Fruit fly (Drosophila melanogaster) whole organism, embryonic: ENCODE measurements around the gene Ipo9.

Source experiments
- Asciz ChIP-seq: fragments of 200-800 bp; sonication (Bioruptor generic); optimal IDR thresholded peaks from 2 replicates; lab custom pipeline; 2017; ENCODE audit warnings: missing biosample characterization, mild to moderate bottlenecking, missing genetic modification characterization, missing genetic modification reagents
- Atf3 ChIP-seq: fragments of 200-800 bp; sonication (Bioruptor generic); optimal IDR thresholded peaks from 3 replicates; lab custom pipeline; 2016; ENCODE audit warnings: missing biosample characterization, missing genetic modification characterization
- CG10267 ChIP-seq: fragments of 200-800 bp; sonication (Bioruptor generic); optimal IDR thresholded peaks from 2 replicates; lab custom pipeline; 2018; ENCODE audit warnings: missing biosample characterization, mild to moderate bottlenecking, missing genetic modification characterization, moderate library complexity
- CG10366 ChIP-seq: fragments of 200-800 bp; sonication (Bioruptor generic); IDR thresholded peaks from 2 replicates; pipeline ENCODE4 v1.3.6; 2022; ENCODE audit warnings: missing biosample characterization, missing genetic modification characterization
- CG10543 ChIP-seq: fragments of 200-800 bp; sonication (Bioruptor generic); optimal IDR thresholded peaks from 3 replicates; lab custom pipeline; 2017; ENCODE audit warnings: missing biosample characterization, mild to moderate bottlenecking, missing genetic modification characterization, moderate library complexity
- CG11723 ChIP-seq: fragments of 200-800 bp; sonication (Bioruptor generic); optimal IDR thresholded peaks from 2 replicates; lab custom pipeline; 2017; ENCODE audit warnings: missing biosample characterization, mild to moderate bottlenecking, missing genetic modification characterization
- CG12942 ChIP-seq: fragments of 200-800 bp; sonication (Bioruptor generic); optimal IDR thresholded peaks from 3 replicates; lab custom pipeline; 2016; ENCODE audit warnings: missing biosample characterization, missing genetic modification characterization
- CG13123 ChIP-seq: fragments of 200-800 bp; sonication (Bioruptor generic); optimal IDR thresholded peaks from 2 replicates; lab custom pipeline; 2016; ENCODE audit warnings: missing biosample characterization, missing genetic modification characterization
- CG15269 ChIP-seq: fragments of 200-800 bp; sonication (Bioruptor generic); optimal IDR thresholded peaks from 2 replicates; lab custom pipeline; 2018; ENCODE audit warnings: missing biosample characterization, mild to moderate bottlenecking, missing genetic modification characterization, moderate library complexity
- CG17328 ChIP-seq: fragments of 200-800 bp; sonication (Bioruptor generic); IDR thresholded peaks from 2 replicates; pipeline ENCODE4 v1.3.6; 2022; ENCODE audit warnings: missing biosample characterization, missing genetic modification characterization
- CG17359 ChIP-seq: fragments of 200-800 bp; sonication (Bioruptor generic); optimal IDR thresholded peaks from 3 replicates; lab custom pipeline; 2018; ENCODE audit warnings: missing biosample characterization, mild to moderate bottlenecking, missing genetic modification characterization, moderate library complexity
- CG2120 ChIP-seq: fragments of 200-800 bp; sonication (Bioruptor generic); optimal IDR thresholded peaks from 3 replicates; lab custom pipeline; 2016; ENCODE audit warnings: missing biosample characterization, missing genetic modification characterization
- CG32532 ChIP-seq: fragments of 200-800 bp; sonication (Bioruptor generic); IDR thresholded peaks from 2 replicates; pipeline ENCODE4 v1.3.6; 2022; ENCODE audit warnings: missing biosample characterization, missing genetic modification characterization
- CG4360 ChIP-seq: fragments of 200-800 bp; sonication (Bioruptor generic); IDR thresholded peaks from 2 replicates; pipeline ENCODE4 v1.3.6; 2022; ENCODE audit warnings: missing biosample characterization, missing genetic modification characterization
- CG4424 ChIP-seq: fragments of 200-800 bp; sonication (Bioruptor generic); optimal IDR thresholded peaks from 3 replicates; lab custom pipeline; 2016; ENCODE audit warnings: missing biosample characterization, missing genetic modification characterization
- CG6765 ChIP-seq: fragments of 200-800 bp; sonication (Bioruptor generic); optimal IDR thresholded peaks from 3 replicates; lab custom pipeline; 2017; ENCODE audit warnings: missing biosample characterization, mild to moderate bottlenecking, missing genetic modification characterization
- CG9437 ChIP-seq: fragments of 200-800 bp; sonication (Bioruptor generic); optimal IDR thresholded peaks from 2 replicates; lab custom pipeline; 2018; ENCODE audit warnings: missing biosample characterization, mild to moderate bottlenecking, missing genetic modification characterization
- Camta ChIP-seq: fragments of 200-800 bp; sonication (Bioruptor generic); optimal IDR thresholded peaks from 2 replicates; lab custom pipeline; 2016; ENCODE audit warnings: missing biosample characterization, missing genetic modification characterization
- CkIIα-i1 ChIP-seq: fragments of 200-800 bp; sonication (Bioruptor generic); IDR thresholded peaks from 2 replicates; pipeline ENCODE4 v1.3.6; 2022; ENCODE audit warnings: missing biosample characterization, missing genetic modification characterization
- Dad ChIP-seq: fragments of 200-800 bp; sonication (Bioruptor generic); optimal IDR thresholded peaks from 3 replicates; lab custom pipeline; 2016; ENCODE audit warnings: missing biosample characterization, missing genetic modification characterization
- Dll ChIP-seq: fragments of 200-800 bp; sonication (Bioruptor generic); IDR thresholded peaks from 4 replicates; pipeline ENCODE4 v1.3.6; 2022; ENCODE audit warnings: missing biosample characterization, missing genetic modification characterization; ENCODE audit not compliant: partially characterized antibody
- Ets65A ChIP-seq: fragments of 200-800 bp; sonication (Bioruptor generic); peaks from one replicate; lab custom pipeline; 2016; ENCODE audit warnings: missing biosample characterization, missing genetic modification characterization
- Ets97D ChIP-seq: fragments of 200-800 bp; sonication (Bioruptor generic); optimal IDR thresholded peaks from 3 replicates; lab custom pipeline; 2016; ENCODE audit warnings: missing biosample characterization, missing genetic modification characterization
- Gug ChIP-seq: fragments of 200-800 bp; sonication (Bioruptor generic); IDR thresholded peaks from 4 replicates; pipeline ENCODE4 v1.3.6; 2022; ENCODE audit warnings: missing biosample characterization, missing genetic modification characterization
- Hr78 ChIP-seq, 2 experiments: fragments of 200-800 bp in 1 of 2; fragments of >200 bp in 1 of 2; sonication (Bioruptor generic) in 1 of 2; optimal IDR thresholded peaks; 2 replicates each; lab custom pipeline; 2017 to 2019; ENCODE audit warnings: missing biosample characterization in 2 of 2, missing genetic modification characterization in 2 of 2, mild to moderate bottlenecking in 1 of 2, moderate library complexity in 1 of 2
- Lpt ChIP-seq: fragments of >200 bp; optimal IDR thresholded peaks from 2 replicates; lab custom pipeline; 2018; ENCODE audit warnings: missing biosample characterization, missing genetic modification characterization
- MBD-R2 ChIP-seq: fragments of 200-800 bp; sonication (Bioruptor generic); IDR thresholded peaks from 2 replicates; pipeline ENCODE4 v1.3.6; 2022; ENCODE audit warnings: missing biosample characterization, missing genetic modification characterization
- Stat92E ChIP-seq, 3 experiments: fragments of >200 bp in 2 of 3; fragments of 200-800 bp in 1 of 3; sonication (Bioruptor generic) in 1 of 3; optimal IDR thresholded peaks; 2 replicates each; lab custom pipeline; 2017 to 2019; ENCODE audit warnings: missing biosample characterization in 3 of 3, missing genetic modification characterization in 3 of 3, mild to moderate bottlenecking in 1 of 3, moderate library complexity in 1 of 3
- TFAM ChIP-seq: fragments of 200-800 bp; sonication (Bioruptor generic); optimal IDR thresholded peaks from 2 replicates; lab custom pipeline; 2017; ENCODE audit warnings: missing biosample characterization, missing genetic modification characterization, inconsistent platforms
- ara ChIP-seq: fragments of 200-800 bp; sonication (Bioruptor generic); IDR thresholded peaks from 2 replicates; pipeline ENCODE4 v1.3.6; 2022; ENCODE audit warnings: missing biosample characterization, missing genetic modification characterization
- ci ChIP-seq: fragments of 200-800 bp; sonication (Bioruptor generic); IDR thresholded peaks from 3 replicates; pipeline ENCODE4 v1.3.6; 2022; ENCODE audit warnings: missing biosample characterization, missing genetic modification characterization
- crp ChIP-seq, 2 experiments: fragments of 200-800 bp; sonication (Bioruptor generic); optimal IDR thresholded peaks; 2 replicates in 1 of 2; 3 replicates in 1 of 2; lab custom pipeline; 2017; ENCODE audit warnings: missing biosample characterization in 2 of 2, missing genetic modification characterization in 2 of 2, mild to moderate bottlenecking in 1 of 2, moderate library complexity in 1 of 2
- cwo ChIP-seq: fragments of 200-800 bp; sonication (Bioruptor generic); optimal IDR thresholded peaks from 3 replicates; lab custom pipeline; 2017; ENCODE audit warnings: missing biosample characterization, missing genetic modification characterization, mild to moderate bottlenecking, moderate library complexity, missing genetic modification reagents
- fd96Cb ChIP-seq: fragments of 200-800 bp; sonication (Bioruptor generic); optimal IDR thresholded peaks from 2 replicates; lab custom pipeline; 2018; ENCODE audit warnings: missing biosample characterization, mild to moderate bottlenecking, missing genetic modification characterization, moderate library complexity
- grau ChIP-seq: fragments of 200-800 bp; optimal IDR thresholded peaks from 3 replicates; lab custom pipeline; 2019; ENCODE audit warnings: missing biosample characterization, mild to moderate bottlenecking, missing genetic modification characterization, moderate library complexity
- gro ChIP-seq: fragments of 200-800 bp; sonication (Bioruptor generic); optimal IDR thresholded peaks from 2 replicates; lab custom pipeline; 2016; ENCODE audit warnings: missing biosample characterization, missing genetic modification characterization
- h ChIP-seq: fragments of >200 bp; optimal IDR thresholded peaks from 2 replicates; lab custom pipeline; 2017
- mirr ChIP-seq: fragments of 200-800 bp; sonication (Bioruptor generic); optimal IDR thresholded peaks from 3 replicates; lab custom pipeline; 2018; ENCODE audit warnings: missing biosample characterization, mild to moderate bottlenecking, missing genetic modification characterization
- mld ChIP-seq: fragments of 200-800 bp; sonication (Bioruptor generic); IDR thresholded peaks from 3 replicates; pipeline ENCODE4 v1.3.6; 2022; ENCODE audit warnings: missing biosample characterization, missing genetic modification characterization; ENCODE audit not compliant: partially characterized antibody
- org-1 ChIP-seq: fragments of 200-800 bp; sonication (Bioruptor generic); optimal IDR thresholded peaks from 2 replicates; lab custom pipeline; 2017; ENCODE audit warnings: missing biosample characterization, missing genetic modification characterization
- peb ChIP-seq: fragments of 200-800 bp; sonication (Bioruptor generic); IDR thresholded peaks from 2 replicates; pipeline ENCODE4 v1.3.6; 2022; ENCODE audit warnings: missing biosample characterization, missing genetic modification characterization
- pnt ChIP-seq: fragments of 200-800 bp; sonication (Bioruptor generic); optimal IDR thresholded peaks from 3 replicates; lab custom pipeline; 2016; ENCODE audit warnings: missing biosample characterization, missing genetic modification characterization
- pzg ChIP-seq: fragments of 200-800 bp; sonication (Bioruptor generic); optimal IDR thresholded peaks from 3 replicates; lab custom pipeline; 2018; ENCODE audit warnings: missing biosample characterization, mild to moderate bottlenecking, missing genetic modification characterization, moderate library complexity
- row ChIP-seq: fragments of 200-800 bp; sonication (Bioruptor generic); IDR thresholded peaks from 3 replicates; pipeline ENCODE4 v1.3.6; 2022; ENCODE audit warnings: missing biosample characterization, missing genetic modification characterization
- sc ChIP-seq, 3 experiments: fragments of >200 bp in 2 of 3; fragments of 200-800 bp in 1 of 3; sonication (Bioruptor generic) in 1 of 3; optimal IDR thresholded peaks; 2 replicates in 2 of 3; 3 replicates in 1 of 3; lab custom pipeline; 2017; ENCODE audit warnings: mild to moderate bottlenecking in 1 of 3, missing biosample characterization in 1 of 3, missing genetic modification characterization in 1 of 3, missing genetic modification reagents in 1 of 3
- schlank ChIP-seq: fragments of 200-800 bp; sonication (Bioruptor generic); optimal IDR thresholded peaks from 2 replicates; lab custom pipeline; 2018; ENCODE audit warnings: missing biosample characterization, mild to moderate bottlenecking, missing genetic modification characterization
- tio ChIP-seq: fragments of 200-800 bp; sonication (Bioruptor generic); optimal IDR thresholded peaks from 2 replicates; lab custom pipeline; 2017; ENCODE audit warnings: missing biosample characterization, missing genetic modification characterization, inconsistent platforms
- tna ChIP-seq: fragments of 200-800 bp; sonication (Bioruptor generic); IDR thresholded peaks from 2 replicates; pipeline ENCODE4 v1.3.6; 2022; ENCODE audit warnings: missing biosample characterization, missing genetic modification characterization; ENCODE audit not compliant: partially characterized antibody
- wor ChIP-seq: fragments of 200-800 bp; sonication (Bioruptor generic); IDR thresholded peaks from 2 replicates; pipeline ENCODE4 v1.3.6; 2022; ENCODE audit warnings: missing biosample characterization, missing genetic modification characterization

Gene Ipo9

dm6 chr3R:11435537-11436234, 23.4 kb downstream of the Ipo9 start, which contains the start of the genes Exd2 and CG5281 (continued):
- TF ChIP-seq peb = no peak
- no peak for TF ChIP-seq h
- TF ChIP-seq CG12942 = peak; percentile 20
- no peak for TF ChIP-seq TFAM (GFP tag; lab: Kevin White, UChicago)
- no peak for TF ChIP-seq Stat92E (GFP tag; optimal IDR thresholded peaks at IDR 0.05; lab: Kevin White, UChicago)
- no peak for TF ChIP-seq CkIIα-i1 (GFP tag; lab: Robert Waterston, UW)
- TF ChIP-seq Hr78 (GFP tag; optimal IDR thresholded peaks at IDR 0.05; lab: Kevin White, UChicago) = no peak
- peak; percentile 34 for TF ChIP-seq gro (GFP tag; lab: Kevin White, UChicago)
- no peak for TF ChIP-seq schlank (tag; lab: Kevin White, UChicago)
- TF ChIP-seq CG11723 (GFP tag; lab: Kevin White, UChicago) = no peak
- TF ChIP-seq wor (GFP tag; lab: Robert Waterston, UW) = no peak
- peak; percentile 70 for TF ChIP-seq CG2120 (GFP tag; lab: Kevin White, UChicago)
- peak; percentile 7 for TF ChIP-seq mirr
- peak; percentile 64 for TF ChIP-seq CG10267 (tag; lab: Kevin White, UChicago)
- TF ChIP-seq Ets97D (GFP tag; lab: Kevin White, UChicago) = peak; percentile 91
- TF ChIP-seq tna (GFP tag; lab: Robert Waterston, UW) = no peak
- peak; percentile 73 for TF ChIP-seq MBD-R2 (GFP tag; lab: Robert Waterston, UW)
- TF ChIP-seq Lpt (GFP tag; lab: Kevin White, UChicago) = no peak
- no peak for TF ChIP-seq CG4360 (GFP tag; lab: Robert Waterston, UW)
- TF ChIP-seq tio (GFP tag; lab: Kevin White, UChicago) = no peak
- peak; percentile 13 for TF ChIP-seq pnt (GFP tag; lab: Kevin White, UChicago)
- TF ChIP-seq mld (GFP tag; lab: Robert Waterston, UW) = 0 out of 3 replicates have a peak, but pooled peaks have one; percentile 14
- TF ChIP-seq Ets65A (GFP tag; lab: Kevin White, UChicago) = peak; percentile 96
- TF ChIP-seq sc (optimal IDR thresholded peaks at IDR 0.05; lab: Kevin White, UChicago) = no peak
- no peak for TF ChIP-seq sc (GFP tag; optimal IDR thresholded peaks at IDR 0.05; lab: Kevin White, UChicago)
- TF ChIP-seq org-1 (GFP tag; lab: Kevin White, UChicago) = no peak
- TF ChIP-seq CG32532 (GFP tag; lab: Robert Waterston, UW) = no peak
- peak; percentile 65; the same call in 3 of the 4 replicates for TF ChIP-seq Dll (GFP tag; lab: Robert Waterston, UW)
- TF ChIP-seq Dad (GFP tag; lab: Kevin White, UChicago) = peak; percentile 47
- TF ChIP-seq CG9437 = peak; percentile 21
- TF ChIP-seq Camta = peak; percentile 39
- no peak for TF ChIP-seq Gug (GFP tag; lab: Robert Waterston, UW)
- no peak for TF ChIP-seq ara (GFP tag; lab: Robert Waterston, UW)
- TF ChIP-seq cwo (GFP tag; lab: Kevin White, UChicago) = peak; percentile 16
- TF ChIP-seq fd96Cb (tag; lab: Kevin White, UChicago) = peak; percentile 9
- peak; percentile 31; the same call in 1 of the 2 replicates for TF ChIP-seq CG10366 (GFP tag; lab: Robert Waterston, UW)
- peak; percentile 60 to 93 for TF ChIP-seq crp (GFP tag; optimal IDR thresholded peaks at IDR 0.05; lab: Kevin White, UChicago)
- 0 out of 2 replicates have a peak, but pooled peaks have one; percentile 40 for TF ChIP-seq CG17328 (GFP tag; lab: Robert Waterston, UW)
- peak; percentile 67 for TF ChIP-seq CG15269 (tag; lab: Kevin White, UChicago)
- peak; percentile 68 for TF ChIP-seq grau (tag; lab: Kevin White, UChicago)
- TF ChIP-seq Asciz (GFP tag; lab: Kevin White, UChicago) = no peak
- peak; percentile 38; the same call in 2 of the 3 replicates for TF ChIP-seq row (GFP tag; lab: Robert Waterston, UW)
- peak; percentile 12 for TF ChIP-seq CG6765
- TF ChIP-seq Atf3 = peak; percentile 65
- peak; percentile 59 for TF ChIP-seq CG10543 (GFP tag; lab: Kevin White, UChicago)
- TF ChIP-seq CG4424 = peak; percentile 43
- peak; percentile 61 for TF ChIP-seq pzg (GFP tag; lab: Kevin White, UChicago)
- peak; percentile 77; the same call in 2 of the 3 replicates for TF ChIP-seq ci (GFP tag; lab: Robert Waterston, UW)
- TF ChIP-seq CG17359 (tag; lab: Kevin White, UChicago) = peak; percentile 53
- TF ChIP-seq CG13123 (GFP tag; lab: Kevin White, UChicago) = peak; percentile 53
